In the genomic region with DNA sequence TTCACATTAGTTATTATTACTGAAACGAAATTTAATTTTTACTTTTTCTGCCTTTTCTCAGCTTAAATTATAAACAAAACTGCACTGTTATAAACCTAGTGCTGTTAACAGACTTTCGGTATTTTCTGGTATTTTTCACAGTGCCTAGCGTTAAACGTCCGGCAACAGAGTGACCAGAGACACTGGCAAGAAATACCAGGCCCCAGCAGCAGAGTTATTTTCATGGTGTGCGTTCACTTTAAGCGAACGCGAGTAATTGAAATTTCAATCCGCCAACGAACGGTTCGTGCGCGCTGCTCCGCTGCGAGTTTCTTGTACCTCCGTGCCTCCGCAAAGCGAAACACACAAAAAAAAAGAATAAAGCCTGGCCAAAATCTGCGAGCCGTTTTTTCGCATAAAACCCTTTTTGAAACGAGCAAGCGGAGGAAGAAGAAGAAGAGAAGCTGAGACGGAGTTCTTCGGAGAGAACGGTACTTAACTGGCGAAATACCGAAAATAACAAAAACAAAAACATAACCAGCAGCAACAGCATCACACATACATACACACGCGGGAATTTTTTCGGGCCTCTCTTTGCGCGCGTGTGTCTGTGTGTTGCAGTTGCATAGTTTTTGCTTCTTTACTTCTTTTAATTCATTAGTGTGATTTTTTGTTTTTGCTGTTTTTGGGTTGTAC, we compare ENCODE assay signal across 5 fruit fly cellular contexts.
A peak's percentile ranks its signal among the peaks of the same experiment; 100 is the strongest.
TF ChIP-seq lines count a peak whose summit lies in the region.

A gene (plus strand): TSS at position 220 of the 675 bp plus-strand sequence.

- peak; percentile 22 for TF ChIP-seq CTCF in whole organism, embryonic (GFP tag; optimal IDR thresholded peaks at IDR 0.05; lab: Kevin White, UChicago)

TF ChIP-seq in whole organism, adult, 20 proteins besides CTCF, POLR2A, EP300 and RAD21 (continues in another document):
- TF ChIP-seq cnc (optimal IDR thresholded peaks at IDR 0.05; lab: Kevin White, UChicago): no peak
- no peak for TF ChIP-seq Crg-1 (GFP tag; optimal IDR thresholded peaks at IDR 0.05; lab: Kevin White, UChicago)
- TF ChIP-seq CG12768 (GFP tag; optimal IDR thresholded peaks at IDR 0.05; lab: Kevin White, UChicago): no peak
- no peak for TF ChIP-seq pad (GFP tag; optimal IDR thresholded peaks at IDR 0.05; lab: Kevin White, UChicago)
- no peak for TF ChIP-seq kay (GFP tag; lab: Kevin White, UChicago; ENCODE audit: borderline replicate concordance)
- no peak for TF ChIP-seq CG33017 (tag; optimal IDR thresholded peaks at IDR 0.05; lab: Kevin White, UChicago)
- TF ChIP-seq Mnt (GFP tag; optimal IDR thresholded peaks at IDR 0.05; lab: Kevin White, UChicago): peak; percentile 54
- TF ChIP-seq CG7045 (GFP tag; optimal IDR thresholded peaks at IDR 0.05; lab: Kevin White, UChicago): no peak
- peak; percentile 53 for TF ChIP-seq tj (GFP tag; optimal IDR thresholded peaks at IDR 0.05; lab: Kevin White, UChicago)
- TF ChIP-seq Hr96 (GFP tag; optimal IDR thresholded peaks at IDR 0.05; lab: Kevin White, UChicago): no peak
- TF ChIP-seq CG7101 (tag; optimal IDR thresholded peaks at IDR 0.05; lab: Kevin White, UChicago): peak; percentile 42
- TF ChIP-seq Clk (GFP tag; optimal IDR thresholded peaks at IDR 0.05; lab: Kevin White, UChicago): no peak
- TF ChIP-seq CG5204 (GFP tag; optimal IDR thresholded peaks at IDR 0.05; lab: Kevin White, UChicago): no peak
- TF ChIP-seq CG11617 (GFP tag; optimal IDR thresholded peaks at IDR 0.05; lab: Kevin White, UChicago): no peak
- TF ChIP-seq cic (GFP tag; optimal IDR thresholded peaks at IDR 0.05; lab: Kevin White, UChicago): no peak
- no peak for TF ChIP-seq toe (GFP tag; optimal IDR thresholded peaks at IDR 0.05; lab: Kevin White, UChicago)
- TF ChIP-seq CG1620 (GFP tag; optimal IDR thresholded peaks at IDR 0.05; lab: Kevin White, UChicago): peak; percentile 1

TF ChIP-seq in whole organism, embryonic, 481 proteins besides CTCF, POLR2A, EP300 and RAD21 (continues in another document):
- TF ChIP-seq mam (GFP tag; optimal IDR thresholded peaks at IDR 0.05; lab: Kevin White, UChicago) (no peak), p53 (GFP tag; optimal IDR thresholded peaks at IDR 0.05; lab: Kevin White, UChicago) (no peak), tx (GFP tag; optimal IDR thresholded peaks at IDR 0.05; lab: Kevin White, UChicago) (no peak), maf-S (GFP tag; optimal IDR thresholded peaks at IDR 0.05; lab: Kevin White, UChicago) (no peak), CG10654 (GFP tag; optimal IDR thresholded peaks at IDR 0.05; lab: Kevin White, UChicago) (no peak), CG10462 (GFP tag; optimal IDR thresholded peaks at IDR 0.05; lab: Kevin White, UChicago) (no peak), tin (GFP tag; optimal IDR thresholded peaks at IDR 0.05; lab: Kevin White, UChicago) (no peak), NC2α (GFP tag; optimal IDR thresholded peaks at IDR 0.05; lab: Kevin White, UChicago) (no peak), al (GFP tag; IDR thresholded peaks at IDR 0.05; lab: Robert Waterston, UW) (no peak), CG9932 (GFP tag; IDR thresholded peaks at IDR 0.05; lab: Robert Waterston, UW) (no peak), salm (tag; optimal IDR thresholded peaks at IDR 0.05; lab: Kevin White, UChicago) (no peak), gsb-n (tag; optimal IDR thresholded peaks at IDR 0.05; lab: Kevin White, UChicago) (no peak), hth (optimal IDR thresholded peaks at IDR 0.05; lab: Kevin White, UChicago) (no peak), sens-2 (GFP tag; IDR thresholded peaks at IDR 0.05; lab: Robert Waterston, UW) (no peak), Ravus (GFP tag; IDR thresholded peaks at IDR 0.05; lab: Robert Waterston, UW) (no peak), onecut (GFP tag; IDR thresholded peaks at IDR 0.05; lab: Robert Waterston, UW) (no peak), CG10431 (GFP tag; optimal IDR thresholded peaks at IDR 0.05; lab: Kevin White, UChicago) (no peak), CG17829 (tag; optimal IDR thresholded peaks at IDR 0.05; lab: Kevin White, UChicago) (peak; percentile 25)

TF ChIP-seq in whole organism, prepupa, 60 proteins besides CTCF, POLR2A, EP300 and RAD21:
- no peak for TF ChIP-seq Gug (GFP tag; IDR thresholded peaks at IDR 0.05; lab: Robert Waterston, UW)
- TF ChIP-seq CG31627 (GFP tag; optimal IDR thresholded peaks at IDR 0.05; lab: Kevin White, UChicago): no peak
- TF ChIP-seq CG8632 (GFP tag; optimal IDR thresholded peaks at IDR 0.05; lab: Kevin White, UChicago): no peak
- peak; percentile 20 for TF ChIP-seq CG1621 (tag; optimal IDR thresholded peaks at IDR 0.05; lab: Kevin White, UChicago)
- TF ChIP-seq CG6854 (GFP tag; optimal IDR thresholded peaks at IDR 0.05; lab: Kevin White, UChicago): peak; percentile 37
- peak; percentile 8 for TF ChIP-seq CG6808 (GFP tag; optimal IDR thresholded peaks at IDR 0.05; lab: Kevin White, UChicago)
- TF ChIP-seq Sox15 (GFP tag; optimal IDR thresholded peaks at IDR 0.05; lab: Kevin White, UChicago): no peak
- peak; percentile 5 for TF ChIP-seq Eip78C (GFP tag; lab: Kevin White, UChicago)
- TF ChIP-seq CG6163 (GFP tag; IDR thresholded peaks at IDR 0.05; lab: Robert Waterston, UW): no peak
- TF ChIP-seq ss (GFP tag; optimal IDR thresholded peaks at IDR 0.05; lab: Kevin White, UChicago): peak; percentile 22 to 67
- no peak for TF ChIP-seq esn (GFP tag; optimal IDR thresholded peaks at IDR 0.05; lab: Kevin White, UChicago)
- TF ChIP-seq fkh (GFP tag; optimal IDR thresholded peaks at IDR 0.05; lab: Kevin White, UChicago): no peak
- peak; percentile 12 for TF ChIP-seq CG6276 (GFP tag; optimal IDR thresholded peaks at IDR 0.05; lab: Kevin White, UChicago)
- TF ChIP-seq Sox102F (GFP tag; optimal IDR thresholded peaks at IDR 0.05; lab: Kevin White, UChicago): peak; percentile 33
- peak; percentile 25 for TF ChIP-seq vri (GFP tag; optimal IDR thresholded peaks at IDR 0.05; lab: Kevin White, UChicago)
- TF ChIP-seq dac (GFP tag; optimal IDR thresholded peaks at IDR 0.05; lab: Kevin White, UChicago): no peak
TF ChIP-seq in whole organism, prepupa: peak in this region for 8.

TF ChIP-seq in whole organism, pupa, 21 proteins besides CTCF, POLR2A, EP300 and RAD21:
- TF ChIP-seq CG15710 (tag; optimal IDR thresholded peaks at IDR 0.05; lab: Kevin White, UChicago): no peak
- TF ChIP-seq EcR (GFP tag; optimal IDR thresholded peaks at IDR 0.05; lab: Kevin White, UChicago): peak; percentile 6
- TF ChIP-seq CG32121 (GFP tag; IDR thresholded peaks at IDR 0.05; lab: Robert Waterston, UW): no peak
- TF ChIP-seq fd96Ca (GFP tag; IDR thresholded peaks at IDR 0.05; lab: Robert Waterston, UW): no peak
- no peak for TF ChIP-seq CG14655 (GFP tag; optimal IDR thresholded peaks at IDR 0.05; lab: Kevin White, UChicago)
- TF ChIP-seq Pif1A (GFP tag; optimal IDR thresholded peaks at IDR 0.05; lab: Kevin White, UChicago): no peak
- no peak for TF ChIP-seq CG10348 (GFP tag; IDR thresholded peaks at IDR 0.05; lab: Robert Waterston, UW)
- peak; percentile 8 for TF ChIP-seq CG8159 (tag; optimal IDR thresholded peaks at IDR 0.05; lab: Kevin White, UChicago)
- no peak for TF ChIP-seq CG4496 (GFP tag; IDR thresholded peaks at IDR 0.05; lab: Robert Waterston, UW)
- TF ChIP-seq Snoo (tag; optimal IDR thresholded peaks at IDR 0.05; lab: Kevin White, UChicago): no peak
- no peak for TF ChIP-seq CG13204 (GFP tag; optimal IDR thresholded peaks at IDR 0.05; lab: Kevin White, UChicago)
- no peak for TF ChIP-seq CG12605 (GFP tag; IDR thresholded peaks at IDR 0.05; lab: Robert Waterston, UW)
- no peak for TF ChIP-seq Ets98B (GFP tag; IDR thresholded peaks at IDR 0.05; lab: Robert Waterston, UW)
- TF ChIP-seq CG34367 (tag; optimal IDR thresholded peaks at IDR 0.05; lab: Kevin White, UChicago): no peak
- TF ChIP-seq rn (GFP tag; IDR thresholded peaks at IDR 0.05; lab: Robert Waterston, UW): no peak

TF ChIP-seq in whole organism, wandering third instar larva, 38 proteins besides CTCF, POLR2A, EP300 and RAD21:
- TF ChIP-seq Sp1 (GFP tag; optimal IDR thresholded peaks at IDR 0.05; lab: Kevin White, UChicago) (peak; percentile 39), sv (GFP tag; optimal IDR thresholded peaks at IDR 0.05; lab: Kevin White, UChicago) (no peak), HLH106 (tag; optimal IDR thresholded peaks at IDR 0.05; lab: Kevin White, UChicago) (no peak), dsf (GFP tag; optimal IDR thresholded peaks at IDR 0.05; lab: Kevin White, UChicago; ENCODE audit: borderline replicate concordance) (no peak), pan (optimal IDR thresholded peaks at IDR 0.05; lab: Kevin White, UChicago) (no peak), Myc (optimal IDR thresholded peaks at IDR 0.05; lab: Kevin White, UChicago) (no peak), CG32264 (GFP tag; optimal IDR thresholded peaks at IDR 0.05; lab: Kevin White, UChicago) (no peak), usp (GFP tag; optimal IDR thresholded peaks at IDR 0.05; lab: Kevin White, UChicago) (no peak), Dfd (GFP tag; optimal IDR thresholded peaks at IDR 0.05; lab: Kevin White, UChicago) (no peak), Rel (GFP tag; optimal IDR thresholded peaks at IDR 0.05; lab: Kevin White, UChicago) (no peak), Rel (tag; optimal IDR thresholded peaks at IDR 0.05; lab: Kevin White, UChicago) (peak; percentile 66), Hr83 (GFP tag; optimal IDR thresholded peaks at IDR 0.05; lab: Kevin White, UChicago; ENCODE audit: poor library complexity, severe bottlenecking) (peak; percentile 24), lola (GFP tag; optimal IDR thresholded peaks at IDR 0.05; lab: Kevin White, UChicago) (no peak), CrebA (GFP tag; optimal IDR thresholded peaks at IDR 0.05; lab: Kevin White, UChicago; ENCODE audit: borderline replicate concordance) (no peak), jim (GFP tag; optimal IDR thresholded peaks at IDR 0.05; lab: Kevin White, UChicago) (no peak), dmrt93B (GFP tag; optimal IDR thresholded peaks at IDR 0.05; lab: Kevin White, UChicago) (no peak), woc (GFP tag; optimal IDR thresholded peaks at IDR 0.05; lab: Kevin White, UChicago) (no peak), psq (GFP tag; optimal IDR thresholded peaks at IDR 0.05; lab: Kevin White, UChicago) (peak; percentile 28), sage (GFP tag; optimal IDR thresholded peaks at IDR 0.05; lab: Kevin White, UChicago) (no peak), Dif (GFP tag; optimal IDR thresholded peaks at IDR 0.05; lab: Kevin White, UChicago; ENCODE audit: partially characterized antibody) (peak; percentile 23), h (GFP tag; optimal IDR thresholded peaks at IDR 0.05; lab: Kevin White, UChicago) (peak; percentile 17)
